Fruit fly (Drosophila melanogaster) whole organism, embryonic: ENCODE results near the gene CG5273.
A peak's percentile ranks its signal among the peaks of the same experiment; 100 is the strongest.

ENCODE experiments used
- ATbp ChIP-seq: fragments of 200-800 bp; sonication (Bioruptor generic); optimal IDR thresholded peaks from 2 replicates; lab custom pipeline; 2017; ENCODE audit warnings: missing biosample characterization, mild to moderate bottlenecking, missing genetic modification characterization, missing genetic modification reagents
- Aef1 ChIP-seq: fragments of 200-800 bp; sonication (Bioruptor generic); IDR thresholded peaks from 3 replicates; pipeline ENCODE4 v1.3.6; 2022; ENCODE audit warnings: missing biosample characterization, missing genetic modification characterization
- BtbVII ChIP-seq: fragments of 200-800 bp; sonication (Bioruptor generic); optimal IDR thresholded peaks from 3 replicates; lab custom pipeline; 2017; ENCODE audit warnings: missing biosample characterization, mild to moderate bottlenecking, missing genetic modification characterization
- Bteb2 ChIP-seq: fragments of 200-800 bp; sonication (Bioruptor generic); optimal IDR thresholded peaks from 2 replicates; lab custom pipeline; 2016; ENCODE audit warnings: missing biosample characterization, missing genetic modification characterization
- CG11085 ChIP-seq: fragments of 200-800 bp; sonication (Bioruptor generic); IDR thresholded peaks from 2 replicates; pipeline ENCODE4 v1.3.6; 2022; ENCODE audit warnings: missing biosample characterization, missing genetic modification characterization
- CG12104 ChIP-seq: fragments of 200-800 bp; sonication (Bioruptor generic); optimal IDR thresholded peaks from 3 replicates; lab custom pipeline; 2016; ENCODE audit warnings: missing biosample characterization, missing genetic modification characterization
- CG14441 ChIP-seq: fragments of 200-800 bp; sonication (Bioruptor generic); IDR thresholded peaks from 2 replicates; pipeline ENCODE4 v1.3.6; 2022; ENCODE audit warnings: missing biosample characterization, missing genetic modification characterization
- CG15011 ChIP-seq: fragments of 200-800 bp; sonication (Bioruptor generic); optimal IDR thresholded peaks from 3 replicates; lab custom pipeline; 2018; ENCODE audit warnings: missing biosample characterization, mild to moderate bottlenecking, missing genetic modification characterization
- CG15479 ChIP-seq: fragments of 200-800 bp; sonication (Bioruptor generic); optimal IDR thresholded peaks from 3 replicates; lab custom pipeline; 2019; ENCODE audit warnings: missing biosample characterization, mild to moderate bottlenecking, missing genetic modification characterization, moderate library complexity
- CG15601 ChIP-seq: fragments of 200-800 bp; sonication (Bioruptor generic); optimal IDR thresholded peaks from 3 replicates; lab custom pipeline; 2019; ENCODE audit warnings: missing biosample characterization, mild to moderate bottlenecking, missing genetic modification characterization, moderate library complexity
- CG1602 ChIP-seq: fragments of 200-800 bp; sonication (Bioruptor generic); optimal IDR thresholded peaks from 3 replicates; lab custom pipeline; 2016; ENCODE audit warnings: missing biosample characterization, missing genetic modification characterization
- CG18262 ChIP-seq: fragments of 200-800 bp; optimal IDR thresholded peaks from 3 replicates; lab custom pipeline; 2019; ENCODE audit warnings: missing biosample characterization, mild to moderate bottlenecking, missing genetic modification characterization, moderate library complexity
- CG18619 ChIP-seq: fragments of 200-800 bp; sonication (Bioruptor generic); optimal IDR thresholded peaks from 3 replicates; lab custom pipeline; 2017; ENCODE audit warnings: missing biosample characterization, mild to moderate bottlenecking, missing genetic modification characterization
- CG30403 ChIP-seq: fragments of 200-800 bp; sonication (Bioruptor generic); optimal IDR thresholded peaks from 3 replicates; lab custom pipeline; 2016; ENCODE audit warnings: missing biosample characterization, missing genetic modification characterization
- CG31224 ChIP-seq: fragments of 200-800 bp; sonication (Bioruptor generic); IDR thresholded peaks from 2 replicates; pipeline ENCODE4 v1.3.6; 2022; ENCODE audit warnings: missing biosample characterization, missing genetic modification characterization
- CG32767 ChIP-seq: fragments of 200-800 bp; sonication (Bioruptor generic); IDR thresholded peaks from 2 replicates; pipeline ENCODE4 v1.3.6; 2022; ENCODE audit warnings: missing biosample characterization, missing genetic modification characterization
- CG3281 ChIP-seq: fragments of 200-800 bp; sonication (Bioruptor generic); optimal IDR thresholded peaks from 3 replicates; lab custom pipeline; 2017; ENCODE audit warnings: missing biosample characterization, mild to moderate bottlenecking, missing genetic modification characterization
- CG3847 ChIP-seq: fragments of 200-800 bp; sonication (Bioruptor generic); IDR thresholded peaks from 2 replicates; pipeline ENCODE4 v1.3.6; 2022; ENCODE audit warnings: missing biosample characterization, missing genetic modification characterization
- CG4282 ChIP-seq: fragments of 200-800 bp; sonication (Bioruptor generic); optimal IDR thresholded peaks from 2 replicates; lab custom pipeline; 2016; ENCODE audit warnings: missing biosample characterization, missing genetic modification characterization
- CG4360 ChIP-seq: fragments of 200-800 bp; sonication (Bioruptor generic); IDR thresholded peaks from 2 replicates; pipeline ENCODE4 v1.3.6; 2022; ENCODE audit warnings: missing biosample characterization, missing genetic modification characterization
- CG43689 ChIP-seq: fragments of 200-800 bp; sonication (Bioruptor generic); IDR thresholded peaks from 2 replicates; pipeline ENCODE4 v1.3.6; 2022; ENCODE audit warnings: missing biosample characterization, missing genetic modification characterization
- CG6254 ChIP-seq: fragments of 200-800 bp; sonication (Bioruptor generic); optimal IDR thresholded peaks from 3 replicates; lab custom pipeline; 2017; ENCODE audit warnings: mild to moderate bottlenecking, missing biosample characterization, missing genetic modification reagents, missing genetic modification characterization
- CG6272 ChIP-seq: fragments of 200-800 bp; sonication (Bioruptor generic); IDR thresholded peaks from 2 replicates; pipeline ENCODE4 v1.3.6; 2022; ENCODE audit warnings: missing biosample characterization, missing genetic modification characterization
- CG7745 ChIP-seq: fragments of 200-800 bp; sonication (Bioruptor generic); optimal IDR thresholded peaks from 2 replicates; lab custom pipeline; 2018; ENCODE audit warnings: missing biosample characterization, mild to moderate bottlenecking, missing genetic modification characterization, moderate library complexity
- D19B ChIP-seq: fragments of 200-800 bp; sonication (Bioruptor generic); optimal IDR thresholded peaks from 2 replicates; lab custom pipeline; 2017; ENCODE audit warnings: missing biosample characterization, mild to moderate bottlenecking, missing genetic modification characterization
- Doc2 ChIP-seq: fragments of 200-800 bp; sonication (Bioruptor generic); IDR thresholded peaks from 2 replicates; pipeline ENCODE4 v1.3.6; 2022; ENCODE audit warnings: missing biosample characterization, missing genetic modification characterization
- Elba2 ChIP-seq: fragments of 200-800 bp; sonication (Bioruptor generic); optimal IDR thresholded peaks from 3 replicates; lab custom pipeline; 2016; ENCODE audit warnings: missing biosample characterization, missing genetic modification characterization
- Fer2 ChIP-seq: fragments of 200-800 bp; sonication (Bioruptor generic); optimal IDR thresholded peaks from 2 replicates; lab custom pipeline; 2018; ENCODE audit warnings: missing biosample characterization, mild to moderate bottlenecking, missing genetic modification characterization, moderate library complexity
- H2.0 ChIP-seq: fragments of 200-800 bp; sonication (Bioruptor generic); IDR thresholded peaks from 2 replicates; pipeline ENCODE4 v1.3.6; 2022; ENCODE audit warnings: missing biosample characterization, missing genetic modification characterization
- Mad ChIP-seq: fragments of 200-800 bp; sonication (Bioruptor generic); optimal IDR thresholded peaks from 2 replicates; lab custom pipeline; 2016; ENCODE audit warnings: missing biosample characterization, missing genetic modification characterization
- Ssrp ChIP-seq: fragments of 200-800 bp; sonication (Bioruptor generic); optimal IDR thresholded peaks from 2 replicates; lab custom pipeline; 2018; ENCODE audit warnings: missing biosample characterization, mild to moderate bottlenecking, missing genetic modification characterization, moderate library complexity
- chif ChIP-seq, 2 experiments: fragments of 200-800 bp; sonication (Bioruptor generic); optimal IDR thresholded peaks; 3 replicates each; lab custom pipeline; 2016; ENCODE audit warnings: missing biosample characterization in 2 of 2, missing genetic modification characterization in 2 of 2
- crp ChIP-seq, 2 experiments: fragments of 200-800 bp; sonication (Bioruptor generic); optimal IDR thresholded peaks; 2 replicates in 1 of 2; 3 replicates in 1 of 2; lab custom pipeline; 2017; ENCODE audit warnings: missing biosample characterization in 2 of 2, missing genetic modification characterization in 2 of 2, mild to moderate bottlenecking in 1 of 2, moderate library complexity in 1 of 2
- fd96Cb ChIP-seq: fragments of 200-800 bp; sonication (Bioruptor generic); optimal IDR thresholded peaks from 2 replicates; lab custom pipeline; 2018; ENCODE audit warnings: missing biosample characterization, mild to moderate bottlenecking, missing genetic modification characterization, moderate library complexity
- gcm2 ChIP-seq: fragments of 200-800 bp; sonication (Bioruptor generic); optimal IDR thresholded peaks from 2 replicates; lab custom pipeline; 2016; ENCODE audit warnings: missing biosample characterization, missing genetic modification characterization
- gem ChIP-seq: fragments of 200-800 bp; sonication (Bioruptor generic); optimal IDR thresholded peaks from 2 replicates; lab custom pipeline; 2019; ENCODE audit warnings: missing biosample characterization, mild to moderate bottlenecking, missing genetic modification characterization, moderate library complexity
- gfzf ChIP-seq: fragments of 200-800 bp; sonication (Bioruptor generic); optimal IDR thresholded peaks from 2 replicates; lab custom pipeline; 2016; ENCODE audit warnings: missing biosample characterization, mild to moderate bottlenecking, missing genetic modification characterization, moderate library complexity
- gt ChIP-seq: fragments of 200-800 bp; sonication (Bioruptor generic); IDR thresholded peaks from 2 replicates; pipeline ENCODE4 v1.3.6; 2022; ENCODE audit warnings: missing biosample characterization, missing genetic modification characterization
- hb ChIP-seq: fragments of 200-800 bp; sonication (Bioruptor generic); IDR thresholded peaks from 3 replicates; pipeline ENCODE4 v1.3.6; 2022; ENCODE audit warnings: missing biosample characterization, missing genetic modification characterization; ENCODE audit not compliant: partially characterized antibody
- hth ChIP-seq: fragments of >200 bp; optimal IDR thresholded peaks from 2 replicates; lab custom pipeline; 2017; ENCODE audit warnings: inconsistent platforms
- ind ChIP-seq: fragments of 200-800 bp; sonication (Bioruptor generic); optimal IDR thresholded peaks from 3 replicates; lab custom pipeline; 2016; ENCODE audit warnings: missing biosample characterization, missing genetic modification characterization
- inv ChIP-seq: fragments of 200-800 bp; sonication (Bioruptor generic); IDR thresholded peaks from 2 replicates; pipeline ENCODE4 v1.3.6; 2022; ENCODE audit warnings: missing biosample characterization, missing genetic modification characterization; ENCODE audit not compliant: partially characterized antibody
- klu ChIP-seq: fragments of 200-800 bp; sonication (Bioruptor generic); IDR thresholded peaks from 2 replicates; pipeline ENCODE4 v1.3.6; 2022; ENCODE audit warnings: missing biosample characterization, missing genetic modification characterization
- lmd ChIP-seq: fragments of 200-800 bp; sonication (Bioruptor generic); IDR thresholded peaks from 2 replicates; pipeline ENCODE4 v1.3.6; 2022; ENCODE audit warnings: missing biosample characterization, missing genetic modification characterization
- nom ChIP-seq: fragments of 200-800 bp; sonication (Bioruptor generic); optimal IDR thresholded peaks from 2 replicates; lab custom pipeline; 2017; ENCODE audit warnings: missing biosample characterization, missing genetic modification characterization, mild to moderate bottlenecking, moderate library complexity, missing genetic modification reagents
- pita ChIP-seq: fragments of 200-800 bp; sonication (Bioruptor generic); optimal IDR thresholded peaks from 2 replicates; lab custom pipeline; 2017; ENCODE audit warnings: missing biosample characterization, mild to moderate bottlenecking, missing genetic modification characterization
- stc ChIP-seq: fragments of 200-800 bp; sonication (Bioruptor generic); IDR thresholded peaks from 2 replicates; pipeline ENCODE4 v1.3.6; 2022; ENCODE audit warnings: missing biosample characterization, missing genetic modification characterization
- vvl ChIP-seq: fragments of 200-800 bp; sonication (Bioruptor generic); IDR thresholded peaks from 2 replicates; pipeline ENCODE4 v1.3.6; 2022; ENCODE audit warnings: missing biosample characterization, missing genetic modification characterization
- wdn ChIP-seq: fragments of 200-800 bp; sonication (Bioruptor generic); IDR thresholded peaks from 2 replicates; pipeline ENCODE4 v1.3.6; 2022; ENCODE audit warnings: missing biosample characterization, missing genetic modification characterization
- wor ChIP-seq: fragments of 200-800 bp; sonication (Bioruptor generic); IDR thresholded peaks from 2 replicates; pipeline ENCODE4 v1.3.6; 2022; ENCODE audit warnings: missing biosample characterization, missing genetic modification characterization
- zen2 ChIP-seq: fragments of 200-800 bp; sonication (Bioruptor generic); IDR thresholded peaks from 3 replicates; pipeline ENCODE4 v1.3.6; 2022; ENCODE audit warnings: missing biosample characterization, missing genetic modification characterization; ENCODE audit not compliant: partially characterized antibody
- zfh1 ChIP-seq: fragments of 200-800 bp; sonication (Bioruptor generic); IDR thresholded peaks from 3 replicates; pipeline ENCODE4 v1.3.6; 2022; ENCODE audit warnings: missing biosample characterization, missing genetic modification characterization

Gene CG5273

DNA sequence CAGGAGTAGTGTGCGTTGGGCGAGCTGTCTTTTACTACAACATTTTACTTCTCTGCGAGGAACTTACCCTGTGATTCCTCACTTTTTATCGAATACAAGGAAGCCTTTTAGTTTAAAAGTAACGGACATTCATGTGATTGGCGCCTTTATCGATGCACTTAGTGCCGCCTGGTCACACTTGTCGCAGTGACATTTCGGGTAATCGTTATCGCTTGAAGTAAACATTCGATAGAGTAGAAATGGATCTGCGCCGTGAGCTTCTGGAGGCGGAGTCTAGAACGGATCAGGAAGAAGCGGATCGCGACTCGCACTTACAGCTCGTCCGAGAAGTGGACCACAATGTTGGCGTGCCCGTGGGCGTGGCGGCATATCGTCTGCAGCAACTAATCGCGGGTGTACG lies 33.5 kb downstream of the CG5273 start, which contains the start of gene CG16989 (continued):
- TF ChIP-seq CG18619 = no peak
- no peak for TF ChIP-seq inv (GFP tag; lab: Robert Waterston, UW)
- TF ChIP-seq gt (GFP tag; lab: Robert Waterston, UW) = no peak
- TF ChIP-seq ind = no peak
- no peak for TF ChIP-seq gcm2 (GFP tag; lab: Kevin White, UChicago)
- TF ChIP-seq CG1602 = no peak
- TF ChIP-seq Aef1 (GFP tag; lab: Robert Waterston, UW) = no peak
- TF ChIP-seq CG14441 (GFP tag; lab: Robert Waterston, UW) = no peak
- no peak for TF ChIP-seq CG15601 (tag; lab: Kevin White, UChicago)
- TF ChIP-seq CG3847 (GFP tag; lab: Robert Waterston, UW) = no peak; the same call in 1 of the 2 replicates
- no peak for TF ChIP-seq Fer2 (tag; lab: Kevin White, UChicago)
- TF ChIP-seq ATbp = no peak
- TF ChIP-seq gfzf = peak; percentile 65
- TF ChIP-seq klu (GFP tag; lab: Robert Waterston, UW) = no peak
- TF ChIP-seq gem = no peak
- TF ChIP-seq pita (GFP tag; lab: Kevin White, UChicago) = no peak
- no peak for TF ChIP-seq CG32767 (GFP tag; lab: Robert Waterston, UW)
- TF ChIP-seq CG7745 = no peak
- TF ChIP-seq CG43689 (GFP tag; lab: Robert Waterston, UW) = no peak
- no peak for TF ChIP-seq CG12104 (GFP tag; lab: Kevin White, UChicago)
- TF ChIP-seq wdn (GFP tag; lab: Robert Waterston, UW) = no peak
- no peak for TF ChIP-seq CG4282 (GFP tag; lab: Kevin White, UChicago)
- TF ChIP-seq nom (GFP tag; lab: Kevin White, UChicago) = no peak
- 0 out of 3 replicates have a peak, but pooled peaks have one; percentile 29 for TF ChIP-seq zen2 (GFP tag; lab: Robert Waterston, UW)
- no peak for TF ChIP-seq CG30403 (GFP tag; lab: Kevin White, UChicago)
- no peak for TF ChIP-seq lmd (GFP tag; lab: Robert Waterston, UW)
- TF ChIP-seq stc = no peak
- TF ChIP-seq fd96Cb (tag; lab: Kevin White, UChicago) = no peak
- no peak for TF ChIP-seq CG11085 (GFP tag; lab: Robert Waterston, UW)
- TF ChIP-seq Mad = no peak
- TF ChIP-seq Doc2 (GFP tag; lab: Robert Waterston, UW) = no peak
- TF ChIP-seq hth = no peak
- TF ChIP-seq H2.0 (GFP tag; lab: Robert Waterston, UW) = no peak
- TF ChIP-seq wor (GFP tag; lab: Robert Waterston, UW) = no peak
- TF ChIP-seq CG15479 (GFP tag; lab: Kevin White, UChicago) = no peak
- no peak for TF ChIP-seq vvl
- TF ChIP-seq CG4360 (GFP tag; lab: Robert Waterston, UW) = no peak
- no peak for TF ChIP-seq Ssrp (tag; lab: Kevin White, UChicago)
- TF ChIP-seq crp (GFP tag; optimal IDR thresholded peaks at IDR 0.05; lab: Kevin White, UChicago) = no peak
- TF ChIP-seq Elba2 (GFP tag; lab: Kevin White, UChicago) = no peak
- no peak for TF ChIP-seq CG31224
- TF ChIP-seq CG3281 = no peak
- no peak for TF ChIP-seq D19B (GFP tag; lab: Kevin White, UChicago)
- peak; percentile 39; the same call in 1 of the 3 replicates for TF ChIP-seq hb (GFP tag; lab: Robert Waterston, UW)
- no peak for TF ChIP-seq BtbVII
- TF ChIP-seq chif (GFP tag; optimal IDR thresholded peaks at IDR 0.05; lab: Kevin White, UChicago) = no peak
- no peak for TF ChIP-seq CG6272 (GFP tag; lab: Robert Waterston, UW)
- no peak for TF ChIP-seq zfh1 (GFP tag; lab: Robert Waterston, UW)
- no peak for TF ChIP-seq CG18262 (tag; lab: Kevin White, UChicago)
- TF ChIP-seq CG6254 (GFP tag; lab: Kevin White, UChicago) = no peak
- no peak for TF ChIP-seq CG15011 (GFP tag; lab: Kevin White, UChicago)
- TF ChIP-seq Bteb2 = no peak
